Worm (Caenorhabditis elegans): Measurements from ENCODE around the gene F18E9.8.

- TF ChIP-seq skn-1 (tag; optimal IDR thresholded peaks at IDR 0.05) (no peak), nhr-10 (tag; optimal IDR thresholded peaks at IDR 0.05) (no peak), hlh-30 (tag; optimal IDR thresholded peaks at IDR 0.05; ENCODE audit: insufficient read depth) (peak; percentile 57), ZK546.5 (tag; optimal IDR thresholded peaks at IDR 0.05) (no peak), lin-15B (tag; optimal IDR thresholded peaks at IDR 0.05) (no peak), hmg-1.1 (GFP tag; IDR thresholded peaks at IDR 0.05) (peak; percentile 75), mep-1 (tag; optimal IDR thresholded peaks at IDR 0.05) (peak; percentile 40), snpc-1.2 (GFP tag; IDR thresholded peaks at IDR 0.05) (peak; percentile 87), unc-130 (GFP tag; optimal IDR thresholded peaks at IDR 0.05) (no peak), unc-62 (GFP tag; optimal IDR thresholded peaks at IDR 0.05 in 1 of 2) (peak in 1 of 2 experiments; percentile 57), unc-62 (tag; optimal IDR thresholded peaks at IDR 0.05) (no peak), mdl-1 (tag; optimal IDR thresholded peaks at IDR 0.05) (peak in 1 of 2 experiments; percentile 0), ztf-7 (tag; optimal IDR thresholded peaks at IDR 0.05) (no peak), ceh-28 (tag; optimal IDR thresholded peaks at IDR 0.05) (no peak), ceh-62 (tag; optimal IDR thresholded peaks at IDR 0.05) (no peak)
Observed at ce11 chrX:8608756-8609155, 27.4 kb upstream of the F18E9.8 start.
